Worm (Caenorhabditis elegans) whole organism, L4/young adult: ENCODE measurements around the gene T22F3.12.
"Not testable (repeated sequence)": the region's sequence is repeated elsewhere in the genome, so short reads cannot be mapped to it uniquely, and the experiment has no call there.

Experiments
- W03F9.2 ChIP-seq: fragments of 150-350 bp; optimal IDR thresholded peaks from 2 replicates; lab custom pipeline; 2014; ENCODE audit warnings: missing biosample characterization, missing genetic modification characterization
- dao-5 ChIP-seq: sonication (generic microtip); optimal IDR thresholded peaks from 2 replicates; lab custom pipeline; 2016; ENCODE audit warnings: missing genotype, missing genetic modification characterization, moderate library complexity, missing compliant biosample characterization
- him-1 ChIP-seq: sonication (generic microtip); optimal IDR thresholded peaks from 2 replicates; lab custom pipeline; 2016; ENCODE audit warnings: missing genotype, missing genetic modification reagents, missing genetic modification characterization, missing compliant biosample characterization

The T22F3.12 gene

ce11 chrV:3580385-3580784 lies 11.6 kb downstream of the T22F3.12 start:
- no peak for TF ChIP-seq W03F9.2 (tag; lab: Kevin White, UChicago)
- no peak for TF ChIP-seq him-1
- TF ChIP-seq dao-5 (tag; lab: Kevin White, UChicago) = no peak

- no peak for TF ChIP-seq him-1
- no peak for TF ChIP-seq dao-5 (tag; lab: Kevin White, UChicago)
- peak; percentile 42 for TF ChIP-seq W03F9.2 (tag; lab: Kevin White, UChicago)
Measured at ce11 chrV:3579795-3580194, 12.2 kb downstream of the T22F3.12 start.

DNA sequence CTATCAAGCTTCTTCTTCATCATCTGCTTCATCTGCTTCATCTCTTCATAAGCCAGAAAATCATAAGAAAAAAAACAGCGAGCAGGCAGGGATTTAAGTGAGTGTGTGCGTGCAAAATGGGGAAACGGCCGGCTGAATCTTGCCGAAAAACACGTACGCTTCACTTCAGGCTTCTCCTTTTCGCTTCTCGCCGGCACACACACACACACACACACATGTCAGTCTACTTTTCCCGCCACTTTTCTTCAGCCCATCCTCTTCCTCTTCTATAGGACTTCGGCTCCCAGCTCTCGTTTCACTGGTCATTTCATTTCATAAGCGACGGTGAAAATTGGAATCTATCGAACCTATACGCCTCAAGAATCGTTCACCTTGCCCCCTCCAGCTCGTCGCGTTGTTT lies 12.8 kb downstream of the T22F3.12 start:
- TF ChIP-seq W03F9.2 (tag; lab: Kevin White, UChicago) (no peak), dao-5 (tag; lab: Kevin White, UChicago) (no peak), him-1 (no peak)

DNA sequence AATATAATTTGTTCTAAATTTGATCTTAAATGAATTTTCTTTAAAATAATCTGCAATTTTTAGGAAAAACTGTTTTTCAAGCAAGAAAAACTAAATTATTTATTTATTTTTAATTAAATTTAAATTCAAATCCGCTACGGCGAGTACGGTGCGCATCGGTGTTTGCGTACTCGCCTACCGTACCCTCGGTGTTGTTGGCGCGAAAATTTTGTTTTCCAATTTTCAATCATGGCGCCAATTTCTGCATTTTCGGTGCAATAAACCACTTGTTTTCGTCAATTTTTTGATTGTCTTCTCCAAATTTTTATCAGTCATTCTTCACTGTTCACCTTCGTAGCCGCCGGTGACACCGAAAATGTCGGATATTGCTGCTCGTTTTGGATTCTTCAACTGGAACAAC lies 13.2 kb downstream of the T22F3.12 start, which contains the start of gene pygl-1:
Gene pygl-1 (plus strand): TSS at position 211 of the 400 bp plus-strand sequence.
- TF ChIP-seq him-1 (no peak), W03F9.2 (tag; lab: Kevin White, UChicago) (peak; percentile 2)

- TF ChIP-seq dao-5 (tag; lab: Kevin White, UChicago) = no peak
- no peak for TF ChIP-seq W03F9.2 (tag; lab: Kevin White, UChicago)
- TF ChIP-seq him-1 = no peak
Measured at ce11 chrV:3575759-3576158, 16.2 kb downstream of the T22F3.12 start, which contains the start of gene grl-27. Gene grl-27, minus strand, starts transcription at chrV:3575859.

DNA sequence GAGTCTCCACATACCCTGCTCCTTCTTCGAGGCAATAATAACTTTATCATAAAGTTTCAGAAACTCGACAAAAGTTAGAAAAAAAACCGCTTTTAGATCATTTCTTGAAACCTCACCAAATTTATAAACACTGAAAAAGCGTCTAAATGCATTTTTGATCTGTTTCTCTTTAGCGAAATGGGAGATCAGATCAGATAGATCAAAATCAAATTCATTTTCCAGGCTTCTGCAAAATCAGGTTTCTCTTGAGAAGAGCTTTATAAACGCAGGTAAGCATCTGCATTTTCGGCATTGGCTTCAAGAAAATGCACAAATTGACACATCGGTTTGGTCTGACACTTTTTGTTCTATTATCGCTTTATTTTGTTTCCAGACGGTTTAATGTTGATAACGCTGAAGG lies 19.6 kb downstream of the T22F3.12 start, which contains the start of gene F40C5.1:
Gene F40C5.1 (plus strand): TSS at position 301 of the 400 bp plus-strand sequence.
- TF ChIP-seq him-1; W03F9.2 (tag; lab: Kevin White, UChicago); dao-5 (tag; lab: Kevin White, UChicago): not testable (repeated sequence)

DNA sequence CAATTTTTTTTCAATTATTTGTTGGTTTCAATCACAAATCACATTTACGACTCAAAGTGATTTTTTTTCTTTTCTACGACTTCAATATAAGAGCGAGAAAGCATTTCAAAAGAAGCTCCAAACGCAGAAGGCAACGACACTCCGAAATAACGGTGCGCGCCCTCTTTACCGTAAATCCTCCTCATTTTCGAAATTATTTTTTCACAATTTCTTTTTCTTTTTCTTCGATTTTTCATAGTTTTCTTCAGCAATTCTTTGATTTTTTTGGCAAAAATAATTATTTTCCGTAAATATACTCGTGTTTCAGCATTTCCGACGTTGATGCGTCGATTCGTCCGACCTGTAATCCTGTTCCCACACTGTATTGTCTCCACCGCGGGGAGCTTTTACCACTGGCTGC lies 21.3 kb downstream of the T22F3.12 start, which contains the start of gene F40C5.2:
Gene F40C5.2 (plus strand): TSS at position 301 of the 400 bp plus-strand sequence.
- not testable (repeated sequence) for TF ChIP-seq W03F9.2 (tag; lab: Kevin White, UChicago); dao-5 (tag; lab: Kevin White, UChicago); him-1

DNA sequence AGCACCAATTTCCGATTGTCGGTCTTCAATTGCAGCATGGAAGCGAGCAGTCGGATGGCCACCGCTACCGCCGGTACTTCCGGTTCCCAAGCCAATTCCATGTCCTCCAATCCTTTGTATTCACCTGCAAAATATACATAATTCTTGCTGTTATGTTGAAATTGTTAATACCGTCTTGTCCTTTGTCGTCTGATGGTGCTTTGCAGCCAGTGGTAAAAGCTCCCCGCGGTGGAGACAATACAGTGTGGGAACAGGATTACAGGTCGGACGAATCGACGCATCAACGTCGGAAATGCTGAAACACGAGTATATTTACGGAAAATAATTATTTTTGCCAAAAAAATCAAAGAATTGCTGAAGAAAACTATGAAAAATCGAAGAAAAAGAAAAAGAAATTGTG lies 27.7 kb downstream of the T22F3.12 start, which contains the start of gene T24A6.17:
Gene T24A6.17 (minus strand): TSS at position 101 of the 400 bp plus-strand sequence.
- not testable (repeated sequence) for TF ChIP-seq W03F9.2 (tag; lab: Kevin White, UChicago); him-1; dao-5 (tag; lab: Kevin White, UChicago)

ce11 chrV:3562824-3563223 lies 29.2 kb downstream of the T22F3.12 start, which contains the start of gene T24A6.16:
Gene T24A6.16, minus strand, starts transcription at chrV:3562924.
- not testable (repeated sequence) for TF ChIP-seq dao-5 (tag; lab: Kevin White, UChicago); him-1; W03F9.2 (tag; lab: Kevin White, UChicago)

ce11 chrV:3558744-3559143 lies 33.3 kb downstream of the T22F3.12 start, which contains the start of gene T24A6.1:
Gene T24A6.1, plus strand, starts transcription at chrV:3559044.
- not testable (repeated sequence) for TF ChIP-seq W03F9.2 (tag; lab: Kevin White, UChicago); dao-5 (tag; lab: Kevin White, UChicago); him-1

- no peak for TF ChIP-seq dao-5 (tag; lab: Kevin White, UChicago)
- TF ChIP-seq him-1 = no peak
- no peak for TF ChIP-seq W03F9.2 (tag; lab: Kevin White, UChicago)
Measured at ce11 chrV:3557422-3557821, 34.6 kb downstream of the T22F3.12 start, which contains the start of gene grl-31. Gene grl-31, minus strand, starts transcription at chrV:3557778.

- TF ChIP-seq him-1 = no peak
- TF ChIP-seq W03F9.2 (tag; lab: Kevin White, UChicago) = no peak
- no peak for TF ChIP-seq dao-5 (tag; lab: Kevin White, UChicago)
Measured at ce11 chrV:3555986-3556385, 36.0 kb downstream of the T22F3.12 start, which contains the start of gene grl-30. Gene grl-30, plus strand, starts transcription at chrV:3556286.

- TF ChIP-seq dao-5 (tag; lab: Kevin White, UChicago) (no peak), him-1 (no peak)
Measured at ce11 chrV:3554869-3555268, 37.1 kb downstream of the T22F3.12 start, which contains the start of gene grl-29. Gene grl-29, minus strand, starts transcription at chrV:3555236.

- TF ChIP-seq him-1 = no peak
- no peak for TF ChIP-seq W03F9.2 (tag; lab: Kevin White, UChicago)
- no peak for TF ChIP-seq dao-5 (tag; lab: Kevin White, UChicago)
Measured at ce11 chrV:3552740-3553469, 39.1 kb downstream of the T22F3.12 start, which contains the start of gene T24A6.20. Gene T24A6.20, plus strand, starts transcription at chrV:3553134.
